Worm (Caenorhabditis elegans) whole organism, late embryonic: ENCODE measurements around the gene cest-12.

ENCODE experiments used
- C08G9.2 ChIP-seq: sonication (generic microtip); optimal IDR thresholded peaks from 2 replicates; lab custom pipeline; 2016; ENCODE audit warnings: mild to moderate bottlenecking, missing genetic modification characterization, moderate library complexity, missing compliant biosample characterization
- F13H6.1 ChIP-seq: sonication (generic microtip); optimal IDR thresholded peaks from 2 replicates; lab custom pipeline; 2016; ENCODE audit warnings: missing genetic modification characterization, missing compliant biosample characterization
- K02D7.2 ChIP-seq: sonication (generic microtip); optimal IDR thresholded peaks from 2 replicates; lab custom pipeline; 2017; ENCODE audit warnings: mild to moderate bottlenecking, missing genetic modification characterization, missing compliant biosample characterization
- ceh-31 ChIP-seq: sonication (generic microtip); optimal IDR thresholded peaks from 2 replicates; lab custom pipeline; 2016; ENCODE audit warnings: missing genetic modification characterization, missing compliant biosample characterization
- ceh-34 ChIP-seq: sonication (generic microtip); optimal IDR thresholded peaks from 2 replicates; lab custom pipeline; 2016; ENCODE audit warnings: mild to moderate bottlenecking, missing genetic modification characterization, missing compliant biosample characterization
- ceh-6 ChIP-seq: fragments of 200-800 bp; sonication (Bioruptor generic); optimal IDR thresholded peaks from 2 replicates; lab custom pipeline; 2018; ENCODE audit warnings: mild to moderate bottlenecking, missing genetic modification characterization, missing compliant biosample characterization
- che-1 ChIP-seq: sonication (generic microtip); optimal IDR thresholded peaks from 2 replicates; lab custom pipeline; 2016; ENCODE audit warnings: mild to moderate bottlenecking, missing genetic modification characterization, missing compliant biosample characterization
- elt-2 ChIP-seq: sonication (generic microtip); optimal IDR thresholded peaks from 2 replicates; lab custom pipeline; 2016; ENCODE audit warnings: missing genetic modification reagents, missing genetic modification characterization, missing compliant biosample characterization
- ets-4 ChIP-seq: sonication (generic microtip); optimal IDR thresholded peaks from 2 replicates; lab custom pipeline; 2016; ENCODE audit warnings: missing genetic modification characterization, missing compliant biosample characterization
- fax-1 ChIP-seq: sonication (generic microtip); optimal IDR thresholded peaks from 2 replicates; lab custom pipeline; 2016; ENCODE audit warnings: missing genotype, missing genetic modification characterization, missing compliant biosample characterization
- hlh-8 ChIP-seq: sonication (generic microtip); optimal IDR thresholded peaks from 2 replicates; lab custom pipeline; 2016; ENCODE audit warnings: missing genotype, missing genetic modification characterization, missing compliant biosample characterization
- lim-6 ChIP-seq: sonication (generic microtip); optimal IDR thresholded peaks from 2 replicates; lab custom pipeline; 2016; ENCODE audit warnings: missing genetic modification characterization, missing compliant biosample characterization
- madf-2 ChIP-seq: sonication (generic microtip); optimal IDR thresholded peaks from 2 replicates; lab custom pipeline; 2017; ENCODE audit warnings: missing genetic modification characterization, missing compliant biosample characterization
- mec-3 ChIP-seq: sonication (generic microtip); optimal IDR thresholded peaks from 2 replicates; lab custom pipeline; 2016; ENCODE audit warnings: borderline replicate concordance, missing genetic modification characterization, missing compliant biosample characterization
- nhr-11 ChIP-seq: fragments of 150-350 bp; optimal IDR thresholded peaks from 2 replicates; lab custom pipeline; 2014; ENCODE audit warnings: missing biosample characterization, missing genetic modification characterization
- odd-2 ChIP-seq: sonication (generic microtip); optimal IDR thresholded peaks from 2 replicates; lab custom pipeline; 2017; ENCODE audit warnings: antibody characterized with exemption, mild to moderate bottlenecking, missing genetic modification characterization, missing compliant biosample characterization
- pat-9 ChIP-seq: fragments of 200-800 bp; sonication (Bioruptor generic); optimal IDR thresholded peaks from 2 replicates; lab custom pipeline; 2018; ENCODE audit warnings: mild to moderate bottlenecking, missing genetic modification characterization, moderate library complexity, missing compliant biosample characterization
- pros-1 ChIP-seq: fragments of 150-350 bp; optimal IDR thresholded peaks from 2 replicates; lab custom pipeline; 2014; ENCODE audit warnings: missing biosample characterization, missing genetic modification reagents, missing genetic modification characterization
- rnt-1 ChIP-seq: sonication (generic microtip); optimal IDR thresholded peaks from 2 replicates; lab custom pipeline; 2016; ENCODE audit warnings: missing genetic modification characterization, missing compliant biosample characterization
- sdc-2 ChIP-seq: sonication (generic microtip); optimal IDR thresholded peaks from 2 replicates; lab custom pipeline; 2016; ENCODE audit warnings: missing genotype, missing genetic modification characterization, missing compliant biosample characterization
- sox-2 ChIP-seq: fragments of 200-800 bp; sonication (Bioruptor generic); IDR thresholded peaks from 2 replicates; pipeline ENCODE4 v1.3.6; 2022; ENCODE audit warnings: missing genetic modification reagents, missing genetic modification characterization, missing compliant biosample characterization
- syd-9 ChIP-seq: sonication (generic microtip); optimal IDR thresholded peaks from 2 replicates; lab custom pipeline; 2016; ENCODE audit warnings: mild to moderate bottlenecking, missing genetic modification characterization, moderate library complexity, missing compliant biosample characterization
- tbx-7 ChIP-seq: sonication (generic microtip); optimal IDR thresholded peaks from 2 replicates; lab custom pipeline; 2016; ENCODE audit warnings: missing genotype, missing genetic modification characterization, missing compliant biosample characterization
- ttx-3 ChIP-seq: sonication (generic microtip); optimal IDR thresholded peaks from 2 replicates; lab custom pipeline; 2016; ENCODE audit warnings: missing genetic modification reagents, missing genetic modification characterization, missing compliant biosample characterization
- unc-3 ChIP-seq, 2 experiments: fragments of 200-800 bp in 1 of 2; sonication (Bioruptor generic) in 1 of 2; sonication (generic microtip) in 1 of 2; conservative IDR thresholded peaks in 1 of 2; optimal IDR thresholded peaks in 1 of 2; 2 replicates each; pipeline versions ENCODE4 v1.3.6 to Lab custom; 2016 to 2022; ENCODE audit warnings: missing compliant biosample characterization in 2 of 2, missing genetic modification characterization in 2 of 2, missing genetic modification reagents in 1 of 2
- unc-42 ChIP-seq: sonication (generic microtip); optimal IDR thresholded peaks from 2 replicates; lab custom pipeline; 2016; ENCODE audit warnings: missing genotype, missing genetic modification characterization, missing compliant biosample characterization
- unc-55 ChIP-seq: sonication (generic microtip); optimal IDR thresholded peaks from 2 replicates; lab custom pipeline; 2017; ENCODE audit warnings: missing biosample characterization, missing genetic modification reagents, missing genetic modification characterization
- unc-86 ChIP-seq: sonication (generic microtip); optimal IDR thresholded peaks from 2 replicates; lab custom pipeline; 2016; ENCODE audit warnings: missing genetic modification characterization, missing compliant biosample characterization
- zip-5 ChIP-seq: sonication (generic microtip); optimal IDR thresholded peaks from 2 replicates; lab custom pipeline; 2016; ENCODE audit warnings: missing genetic modification characterization, missing compliant biosample characterization

Gene cest-12

ce11 chrIII:12123427-12123826 is 16.1 kb upstream of the cest-12 start:
- TF ChIP-seq odd-2 (tag; lab: Kevin White, UChicago) (no peak), zip-5 (no peak), unc-86 (tag; lab: Kevin White, UChicago) (no peak), K02D7.2 (tag; lab: Kevin White, UChicago) (no peak), rnt-1 (tag; lab: Kevin White, UChicago) (no peak), mec-3 (tag; lab: Kevin White, UChicago) (no peak), madf-2 (tag; lab: Kevin White, UChicago) (no peak), pat-9 (tag; lab: Kevin White, UChicago) (no peak), ttx-3 (no peak), hlh-8 (tag; lab: Kevin White, UChicago) (no peak), C08G9.2 (no peak), fax-1 (tag; lab: Kevin White, UChicago) (no peak), ceh-31 (tag; lab: Kevin White, UChicago) (no peak), sdc-2 (tag; lab: Kevin White, UChicago) (no peak)
- TF ChIP-seq, all 69 proteins: peak for 0

- peak; percentile 32 for TF ChIP-seq ceh-34 (tag; lab: Kevin White, UChicago)
- no peak for TF ChIP-seq che-1
These were observed 13.8 kb upstream of the cest-12 start for ce11 chrIII:12121177-12121576.

- TF ChIP-seq ceh-34 (tag; lab: Kevin White, UChicago) = peak; percentile 30
- no peak for TF ChIP-seq unc-3 (GFP tag; conservative IDR thresholded peaks at IDR 0.05; lab: Robert Waterston, UW)
- no peak for TF ChIP-seq unc-3 (tag; optimal IDR thresholded peaks at IDR 0.05; lab: Kevin White, UChicago)
- no peak for TF ChIP-seq ceh-6 (GFP tag; lab: Kevin White, UChicago)
- TF ChIP-seq unc-55 = peak; percentile 51
- TF ChIP-seq ets-4 (tag; lab: Kevin White, UChicago) = no peak
- no peak for TF ChIP-seq elt-2 (tag; lab: Kevin White, UChicago)
These were observed 12.3 kb upstream of the cest-12 start for ce11 chrIII:12119625-12120024.

ce11 chrIII:12118381-12118780 is 11.0 kb upstream of the cest-12 start, which contains the start of gene lron-12:
Gene lron-12, minus strand, starts transcription at chrIII:12118481.
- TF ChIP-seq fax-1 (tag; lab: Kevin White, UChicago) (no peak), unc-3 (GFP tag; conservative IDR thresholded peaks at IDR 0.05; lab: Robert Waterston, UW) (no peak), unc-3 (tag; optimal IDR thresholded peaks at IDR 0.05; lab: Kevin White, UChicago) (no peak), ttx-3 (no peak)

- TF ChIP-seq pros-1 (no peak), K02D7.2 (tag; lab: Kevin White, UChicago) (no peak), nhr-11 (tag; lab: Kevin White, UChicago) (no peak), elt-2 (tag; lab: Kevin White, UChicago) (peak; percentile 1)
These were observed 13.0 kb downstream of the cest-12 start for ce11 chrIII:12094158-12094856.

- TF ChIP-seq sox-2 (no peak), tbx-7 (tag; lab: Kevin White, UChicago) (no peak), lim-6 (tag; lab: Kevin White, UChicago) (no peak), unc-42 (tag; lab: Kevin White, UChicago) (no peak), syd-9 (tag; lab: Kevin White, UChicago) (no peak), K02D7.2 (tag; lab: Kevin White, UChicago) (no peak), madf-2 (tag; lab: Kevin White, UChicago) (no peak), F13H6.1 (tag; lab: Kevin White, UChicago) (no peak)
These were observed 14.7 kb downstream of the cest-12 start for ce11 chrIII:12092595-12092994.
